Fruit fly (Drosophila melanogaster) whole organism, wandering third instar larva: ENCODE measurements around the gene Mst77F.

Source experiments
- CG32264 ChIP-seq: fragments of 200-800 bp; sonication (Bioruptor generic); optimal IDR thresholded peaks from 2 replicates; lab custom pipeline; 2016; ENCODE audit warnings: missing biosample characterization, missing genetic modification characterization
- CG9705 ChIP-seq: fragments of 200-800 bp; sonication (Bioruptor generic); optimal IDR thresholded peaks from 2 replicates; lab custom pipeline; 2018; ENCODE audit warnings: missing biosample characterization, mild to moderate bottlenecking, missing genetic modification characterization
- GATAd ChIP-seq: sonication (Bioruptor generic); optimal IDR thresholded peaks from 2 replicates; lab custom pipeline; 2016; ENCODE audit warnings: missing biosample characterization, missing genetic modification characterization
- HLH106 ChIP-seq: fragments of 200-800 bp; optimal IDR thresholded peaks from 3 replicates; lab custom pipeline; 2019; ENCODE audit warnings: missing biosample characterization, mild to moderate bottlenecking, missing genetic modification characterization, moderate library complexity
- Hnf4 ChIP-seq: fragments of 200-800 bp; sonication (Bioruptor generic); optimal IDR thresholded peaks from 2 replicates; lab custom pipeline; 2016; ENCODE audit warnings: missing biosample characterization, mild to moderate bottlenecking, missing genetic modification characterization
- Hr78 ChIP-seq: fragments of >200 bp; optimal IDR thresholded peaks from 2 replicates; lab custom pipeline; 2017; ENCODE audit warnings: missing biosample characterization, missing genetic modification characterization
- Hr83 ChIP-seq: fragments of 200-300 bp; sonication (Bioruptor generic); optimal IDR thresholded peaks from 2 replicates; lab custom pipeline; 2016; ENCODE audit warnings: missing biosample characterization, mild to moderate bottlenecking, missing genetic modification characterization, moderate library complexity; ENCODE audit not compliant: poor library complexity, severe bottlenecking
- Jra ChIP-seq: sonication (Bioruptor generic); optimal IDR thresholded peaks from 2 replicates; lab custom pipeline; 2016; ENCODE audit warnings: missing biosample characterization, missing genetic modification characterization
- Mio ChIP-seq: sonication (Bioruptor generic); optimal IDR thresholded peaks from 2 replicates; lab custom pipeline; 2016; ENCODE audit warnings: missing biosample characterization, missing genetic modification characterization
- Myc ChIP-seq: fragments of >200 bp; optimal IDR thresholded peaks from 2 replicates; lab custom pipeline; 2017
- N ChIP-seq: fragments of >200 bp; optimal IDR thresholded peaks from 2 replicates; lab custom pipeline; 2018; ENCODE audit warnings: missing biosample characterization, missing external identifiers, missing genetic modification characterization
- OdsH ChIP-seq: fragments of 200-800 bp; sonication (Bioruptor generic); optimal IDR thresholded peaks from 2 replicates; lab custom pipeline; 2016; ENCODE audit warnings: missing biosample characterization, mild to moderate bottlenecking, missing genetic modification characterization
- Rel ChIP-seq, 2 experiments: fragments of 200-800 bp; sonication (Bioruptor generic) in 1 of 2; optimal IDR thresholded peaks; 2 replicates in 1 of 2; 3 replicates in 1 of 2; lab custom pipeline; 2016 to 2019; ENCODE audit warnings: mild to moderate bottlenecking in 2 of 2, missing biosample characterization in 2 of 2, missing genetic modification characterization in 2 of 2, moderate library complexity in 1 of 2
- Sp1 ChIP-seq: fragments of 200-800 bp; sonication (Bioruptor generic); optimal IDR thresholded peaks from 3 replicates; lab custom pipeline; 2019; ENCODE audit warnings: missing biosample characterization, mild to moderate bottlenecking, missing genetic modification characterization, moderate library complexity
- Vsx2 ChIP-seq: fragments of 200-300, 225-300 bp; sonication (Bioruptor generic); optimal IDR thresholded peaks from 2 replicates; lab custom pipeline; 2018; ENCODE audit warnings: missing biosample characterization, missing genetic modification characterization; ENCODE audit not compliant: partially characterized antibody
- br ChIP-seq: fragments of 200-800 bp; sonication (Bioruptor generic); optimal IDR thresholded peaks from 2 replicates; lab custom pipeline; 2016; ENCODE audit warnings: missing biosample characterization, missing genetic modification characterization
- brk ChIP-seq: fragments of 200-800 bp; sonication (Bioruptor generic); optimal IDR thresholded peaks from 2 replicates; lab custom pipeline; 2016; ENCODE audit warnings: missing biosample characterization, mild to moderate bottlenecking, missing genetic modification characterization
- dl ChIP-seq, 2 experiments: fragments of 175-275, 200-275 bp in 1 of 2; fragments of 200-275 bp in 1 of 2; sonication (Bioruptor generic); optimal IDR thresholded peaks; lab custom pipeline; 2018; ENCODE audit warnings: mild to moderate bottlenecking in 2 of 2, missing biosample characterization in 2 of 2, missing genetic modification characterization in 2 of 2, moderate library complexity in 2 of 2; ENCODE audit not compliant: partially characterized antibody in 2 of 2, insufficient read depth in 1 of 2
- dmrt93B ChIP-seq: fragments of 200-800 bp; sonication (Bioruptor generic); optimal IDR thresholded peaks from 2 replicates; lab custom pipeline; 2018; ENCODE audit warnings: missing biosample characterization, mild to moderate bottlenecking, missing genetic modification characterization
- dsf ChIP-seq: sonication (Bioruptor generic); optimal IDR thresholded peaks from 2 replicates; lab custom pipeline; 2016; ENCODE audit warnings: missing biosample characterization, missing genetic modification characterization, borderline replicate concordance
- ey ChIP-seq: fragments of 200-800 bp; sonication (Bioruptor generic); optimal IDR thresholded peaks from 2 replicates; lab custom pipeline; 2016; ENCODE audit warnings: missing biosample characterization, missing genetic modification characterization
- foxo ChIP-seq, 2 experiments: fragments of 200-800 bp; sonication (Bioruptor generic); optimal IDR thresholded peaks; 2 replicates in 1 of 2; 3 replicates in 1 of 2; lab custom pipeline; 2016 to 2017; ENCODE audit warnings: missing biosample characterization in 2 of 2, missing genetic modification characterization in 2 of 2
- h ChIP-seq: fragments of 200-800 bp; sonication (Bioruptor generic); optimal IDR thresholded peaks from 3 replicates; lab custom pipeline; 2016; ENCODE audit warnings: missing biosample characterization, mild to moderate bottlenecking, missing genetic modification characterization
- jim ChIP-seq: fragments of 175-275, 200-325 bp; sonication (Bioruptor generic); optimal IDR thresholded peaks from 2 replicates; lab custom pipeline; 2016; ENCODE audit warnings: missing biosample characterization, mild to moderate bottlenecking, missing genetic modification characterization
- lola ChIP-seq: fragments of >200 bp; optimal IDR thresholded peaks from 2 replicates; lab custom pipeline; 2017; ENCODE audit warnings: missing biosample characterization, missing genetic modification characterization
- pan ChIP-seq: fragments of >200 bp; optimal IDR thresholded peaks from 2 replicates; lab custom pipeline; 2017
- psq ChIP-seq: fragments of 200-800 bp; sonication (Bioruptor generic); optimal IDR thresholded peaks from 3 replicates; lab custom pipeline; 2017; ENCODE audit warnings: missing biosample characterization, mild to moderate bottlenecking, missing genetic modification characterization, moderate library complexity
- sv ChIP-seq: fragments of 200-800 bp; sonication (Bioruptor generic); optimal IDR thresholded peaks from 3 replicates; lab custom pipeline; 2016; ENCODE audit warnings: missing biosample characterization, missing genetic modification characterization
- usp ChIP-seq: fragments of >200 bp; optimal IDR thresholded peaks from 2 replicates; lab custom pipeline; 2017; ENCODE audit warnings: missing biosample characterization, missing genetic modification characterization
- woc ChIP-seq: sonication (Bioruptor generic); optimal IDR thresholded peaks from 2 replicates; lab custom pipeline; 2016; ENCODE audit warnings: missing biosample characterization, mild to moderate bottlenecking, missing genetic modification characterization

Gene Mst77F

dm6 chr3L:20835882-20836281, 18.1 kb upstream of the Mst77F start, which contains the start of gene CG3288:
CG3288 (plus strand) TSS chr3L:20836182.
- TF ChIP-seq usp (GFP tag; lab: Kevin White, UChicago) (no peak), Mio (GFP tag; lab: Kevin White, UChicago) (no peak), HLH106 (no peak), Jra (no peak), br (GFP tag; lab: Kevin White, UChicago) (no peak), Rel (GFP tag; optimal IDR thresholded peaks at IDR 0.05; lab: Kevin White, UChicago) (no peak), Rel (tag; optimal IDR thresholded peaks at IDR 0.05; lab: Kevin White, UChicago) (no peak), pan (lab: Kevin White, UChicago) (no peak), ey (GFP tag; lab: Kevin White, UChicago) (no peak), Myc (lab: Kevin White, UChicago) (no peak), Hr83 (GFP tag; lab: Kevin White, UChicago) (no peak), jim (GFP tag; lab: Kevin White, UChicago) (no peak), brk (no peak), dsf (GFP tag; lab: Kevin White, UChicago) (no peak), Hr78 (GFP tag; lab: Kevin White, UChicago) (no peak), OdsH (GFP tag; lab: Kevin White, UChicago) (no peak), Vsx2 (GFP tag; lab: Kevin White, UChicago) (no peak)

DNA sequence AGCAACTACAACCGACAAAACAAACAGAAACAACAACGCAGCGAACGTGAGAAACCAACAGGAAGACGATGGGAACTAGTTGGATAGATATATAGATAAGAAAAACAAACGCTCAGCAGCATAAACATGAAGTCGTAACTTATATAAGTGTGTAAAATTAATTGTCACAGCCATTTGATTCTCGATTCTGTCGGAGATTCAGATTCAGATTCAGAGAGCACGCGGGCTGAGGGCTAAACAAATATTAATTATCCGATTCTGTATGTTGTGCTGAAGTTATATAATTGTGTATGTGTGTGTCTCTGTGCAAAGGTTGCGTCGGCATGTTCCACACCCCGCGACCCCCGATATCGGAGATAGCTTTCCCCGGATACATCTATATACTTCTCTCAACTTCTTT, 16.3 kb upstream of the Mst77F start:
- no peak for TF ChIP-seq CG32264 (GFP tag; lab: Kevin White, UChicago)
- TF ChIP-seq h (GFP tag; lab: Kevin White, UChicago), result no peak
- no peak for TF ChIP-seq Myc (lab: Kevin White, UChicago)
- TF ChIP-seq woc (GFP tag; lab: Kevin White, UChicago), result no peak
- no peak for TF ChIP-seq ey (GFP tag; lab: Kevin White, UChicago)
- no peak for TF ChIP-seq dsf (GFP tag; lab: Kevin White, UChicago)
- no peak for TF ChIP-seq GATAd (GFP tag; lab: Kevin White, UChicago)
- TF ChIP-seq foxo (GFP tag; optimal IDR thresholded peaks at IDR 0.05; lab: Kevin White, UChicago), result no peak
- TF ChIP-seq br (GFP tag; lab: Kevin White, UChicago), result no peak
- TF ChIP-seq lola (GFP tag; lab: Kevin White, UChicago), result no peak
- TF ChIP-seq psq (GFP tag; lab: Kevin White, UChicago), result no peak
- TF ChIP-seq Hr83 (GFP tag; lab: Kevin White, UChicago), result no peak
- TF ChIP-seq Jra, result no peak
- TF ChIP-seq Rel (GFP tag; optimal IDR thresholded peaks at IDR 0.05; lab: Kevin White, UChicago), result no peak
- no peak for TF ChIP-seq Rel (tag; optimal IDR thresholded peaks at IDR 0.05; lab: Kevin White, UChicago)
- no peak for TF ChIP-seq Sp1 (GFP tag; lab: Kevin White, UChicago)
- no peak for TF ChIP-seq Mio (GFP tag; lab: Kevin White, UChicago)

- TF ChIP-seq dmrt93B (GFP tag; lab: Kevin White, UChicago) (no peak), Myc (lab: Kevin White, UChicago) (no peak), Vsx2 (GFP tag; lab: Kevin White, UChicago) (no peak), br (GFP tag; lab: Kevin White, UChicago) (no peak), CG9705 (GFP tag; lab: Kevin White, UChicago) (no peak), Hnf4 (GFP tag; lab: Kevin White, UChicago) (no peak), ey (GFP tag; lab: Kevin White, UChicago) (no peak), CG32264 (GFP tag; lab: Kevin White, UChicago) (no peak), sv (GFP tag; lab: Kevin White, UChicago) (no peak), psq (GFP tag; lab: Kevin White, UChicago) (no peak), dl (GFP tag; optimal IDR thresholded peaks at IDR 0.05; lab: Kevin White, UChicago; ENCODE audit: insufficient read depth in 1 of 2, partially characterized antibody in 2 of 2) (no peak)
Observed at dm6 chr3L:20830361-20830760, 12.5 kb upstream of the Mst77F start.

DNA sequence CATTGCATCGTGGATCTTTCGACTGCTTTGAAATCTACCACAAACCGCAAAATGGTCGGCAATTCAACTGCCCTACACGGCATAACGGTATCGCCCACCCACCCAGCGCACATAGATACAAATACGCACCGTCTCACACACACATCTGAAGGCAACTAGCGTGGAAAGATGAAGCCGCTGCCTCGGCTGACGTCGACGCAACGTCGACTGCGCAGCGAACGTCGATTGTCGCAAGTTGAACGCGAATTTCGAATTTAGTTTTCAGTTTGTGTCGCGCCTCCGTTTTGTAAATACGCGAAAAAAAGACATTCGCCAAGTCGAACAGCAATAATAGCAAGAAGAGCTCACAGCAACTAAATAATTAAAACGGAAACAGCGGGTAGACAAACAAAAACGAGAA, 10.1 kb upstream of the Mst77F start:
- TF ChIP-seq woc (GFP tag; lab: Kevin White, UChicago) (no peak), CG32264 (GFP tag; lab: Kevin White, UChicago) (no peak), Vsx2 (GFP tag; lab: Kevin White, UChicago) (no peak), Hnf4 (GFP tag; lab: Kevin White, UChicago) (no peak), brk (no peak), psq (GFP tag; lab: Kevin White, UChicago) (no peak), N (GFP tag; lab: Kevin White, UChicago) (no peak)
- TF ChIP-seq, all 38 proteins: peak for 0
